Worm (Caenorhabditis elegans): ENCODE results near the gene sao-1.

- TF ChIP-seq nhr-77 (tag; optimal IDR thresholded peaks at IDR 0.05) (no peak), ceh-82 (tag; optimal IDR thresholded peaks at IDR 0.05) (no peak), unc-62 (GFP tag; optimal IDR thresholded peaks at IDR 0.05) (no peak), lin-13 (GFP tag; optimal IDR thresholded peaks at IDR 0.05) (no peak), alr-1 (tag; optimal IDR thresholded peaks at IDR 0.05) (no peak), ama-1 (optimal IDR thresholded peaks at IDR 0.05) (no peak), R02D3.7 (tag; optimal IDR thresholded peaks at IDR 0.05) (no peak), nhr-21 (tag; optimal IDR thresholded peaks at IDR 0.05) (peak; percentile 41), unc-39 (tag; optimal IDR thresholded peaks at IDR 0.05) (no peak), zag-1 (tag; optimal IDR thresholded peaks at IDR 0.05) (no peak), ztf-11 (tag; optimal IDR thresholded peaks at IDR 0.05) (no peak), mab-5 (tag; optimal IDR thresholded peaks at IDR 0.05) (no peak)
Measured at ce11 chrV:13936850-13937249, 26.9 kb upstream of the sao-1 start, which contains the start of gene srw-145.
